Worm (Caenorhabditis elegans): ENCODE measurements around the gene atic-1.

Gene atic-1

DNA sequence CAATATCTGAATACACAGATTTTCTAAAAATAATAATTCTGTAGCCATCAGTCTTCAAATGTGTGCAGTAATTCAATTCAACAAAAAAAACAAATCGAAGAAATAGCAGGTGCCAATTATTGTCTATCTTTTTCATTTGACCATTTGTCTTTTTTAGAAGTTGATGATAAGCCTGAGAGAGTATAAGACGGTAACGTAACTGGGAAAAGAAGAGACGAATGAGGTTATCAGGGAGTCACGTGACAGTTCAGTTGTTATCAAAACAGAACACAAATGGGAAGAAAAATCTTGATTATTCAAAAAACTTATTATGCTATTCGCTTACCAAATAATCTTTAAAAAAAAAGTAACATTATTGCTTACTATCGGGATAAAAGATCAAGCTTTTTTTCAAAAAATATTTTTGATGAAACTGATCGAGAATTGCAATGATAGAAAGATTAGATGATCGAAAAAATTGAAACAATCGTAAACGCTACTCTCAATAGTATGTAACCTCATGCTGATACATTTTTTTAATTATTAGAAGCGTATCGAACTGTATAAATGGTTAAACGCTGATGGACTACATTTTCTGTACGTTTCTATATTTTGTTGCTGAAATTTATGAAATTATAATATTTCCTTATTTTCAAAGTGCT lies 37.4 kb upstream of the atic-1 start (continued):
- TF ChIP-seq tag-97 (GFP tag; IDR thresholded peaks at IDR 0.05) (no peak), nhr-77 (tag; optimal IDR thresholded peaks at IDR 0.05) (peak; percentile 56), mes-2 (tag; optimal IDR thresholded peaks at IDR 0.05; ENCODE audit: poor library complexity, severe bottlenecking) (no peak), ctbp-1 (GFP tag; IDR thresholded peaks at IDR 0.05) (no peak), mdl-1 (tag; optimal IDR thresholded peaks at IDR 0.05) (peak in 1 of 2 experiments; percentile 38), mxl-3 (GFP tag; optimal IDR thresholded peaks at IDR 0.05) (no peak), spr-1 (tag; optimal IDR thresholded peaks at IDR 0.05) (no peak), nhr-111 (GFP tag; optimal IDR thresholded peaks at IDR 0.05) (no peak), nhr-237 (tag; optimal IDR thresholded peaks at IDR 0.05) (no peak), zip-11 (GFP tag; IDR thresholded peaks at IDR 0.05) (no peak), ZK337.2 (GFP tag; IDR thresholded peaks at IDR 0.05) (no peak), ceh-28 (tag; optimal IDR thresholded peaks at IDR 0.05) (no peak), nhr-25 (tag; optimal IDR thresholded peaks at IDR 0.05; ENCODE audit: borderline replicate concordance, insufficient read depth) (no peak), nhr-48 (tag; optimal IDR thresholded peaks at IDR 0.05) (peak; percentile 19), lin-13 (GFP tag; optimal IDR thresholded peaks at IDR 0.05) (no peak), lir-3 (tag; optimal IDR thresholded peaks at IDR 0.05) (no peak), daf-16 (GFP tag; optimal IDR thresholded peaks at IDR 0.05) (peak in 1 of 2 experiments; percentile 4), daf-16 (tag; optimal IDR thresholded peaks at IDR 0.05) (peak; percentile 94), lin-1 (GFP tag; IDR thresholded peaks at IDR 0.05) (0 out of 2 replicates have a peak, but pooled peaks have one; percentile 44), hlh-11 (tag; optimal IDR thresholded peaks at IDR 0.05) (peak; percentile 85), unc-39 (tag; optimal IDR thresholded peaks at IDR 0.05) (no peak), nhr-28 (tag; optimal IDR thresholded peaks at IDR 0.05) (peak; percentile 71), skn-1 (tag; optimal IDR thresholded peaks at IDR 0.05) (no peak), tra-1 (GFP tag; IDR thresholded peaks at IDR 0.05) (no peak), R02D3.7 (tag; optimal IDR thresholded peaks at IDR 0.05) (no peak), attf-4 (tag; optimal IDR thresholded peaks at IDR 0.05) (no peak), unc-62 (GFP tag; optimal IDR thresholded peaks at IDR 0.05 in 1 of 2) (peak in 1 of 2 experiments; percentile 95), unc-62 (tag; optimal IDR thresholded peaks at IDR 0.05) (no peak), hlh-30 (tag; optimal IDR thresholded peaks at IDR 0.05; ENCODE audit: insufficient read depth) (peak; percentile 77), nhr-11 (tag; optimal IDR thresholded peaks at IDR 0.05) (no peak), lim-7 (GFP tag; IDR thresholded peaks at IDR 0.05) (no peak), daf-19 (GFP tag; conservative IDR thresholded peaks at IDR 0.05) (no peak), ztf-11 (tag; optimal IDR thresholded peaks at IDR 0.05) (no peak), mdt-29 (GFP tag; IDR thresholded peaks at IDR 0.05) (no peak), F10B5.3 (tag; optimal IDR thresholded peaks at IDR 0.05) (no peak), set-16 (GFP tag; IDR thresholded peaks at IDR 0.05) (no peak), fos-1 (tag; optimal IDR thresholded peaks at IDR 0.05) (no peak), zfp-3 (GFP tag; conservative IDR thresholded peaks at IDR 0.05) (no peak), sdz-12 (GFP tag; optimal IDR thresholded peaks at IDR 0.05) (no peak), daf-12 (tag; optimal IDR thresholded peaks at IDR 0.05) (no peak), ceh-62 (tag; optimal IDR thresholded peaks at IDR 0.05) (no peak), lin-29 (GFP tag; IDR thresholded peaks at IDR 0.05) (no peak), mxl-2 (GFP tag; conservative IDR thresholded peaks at IDR 0.05) (no peak), pqm-1 (tag; optimal IDR thresholded peaks at IDR 0.05) (peak; percentile 69), dmd-6 (GFP tag; IDR thresholded peaks at IDR 0.05) (peak; percentile 87), aly-2 (tag; optimal IDR thresholded peaks at IDR 0.05) (no peak), mep-1 (tag; optimal IDR thresholded peaks at IDR 0.05) (peak; percentile 39), nhr-6 (tag; optimal IDR thresholded peaks at IDR 0.05) (no peak), arid-1 (GFP tag; conservative IDR thresholded peaks at IDR 0.05) (no peak), ztf-7 (tag; optimal IDR thresholded peaks at IDR 0.05) (no peak), spr-3 (GFP tag; optimal IDR thresholded peaks at IDR 0.05) (no peak), lsy-2 (tag; optimal IDR thresholded peaks at IDR 0.05) (peak in 1 of 2 experiments; percentile 21)

All from whole organism, L4 larva.